Worm (Caenorhabditis elegans): Measurements from ENCODE around the gene ech-8.

ech-8 gene

ce11 chrIV:10239045-10239444 lies at the start of gene ech-8:
ech-8 (minus strand) TSS chrIV:10239176.
- peak; percentile 44 for TF ChIP-seq elt-2 (tag; optimal IDR thresholded peaks at IDR 0.05)
- no peak for TF ChIP-seq ceh-18 (tag; optimal IDR thresholded peaks at IDR 0.05)

- TF ChIP-seq pha-4 (tag; optimal IDR thresholded peaks at IDR 0.05) (no peak), fax-1 (tag; optimal IDR thresholded peaks at IDR 0.05) (no peak), hlh-13 (GFP tag; optimal IDR thresholded peaks at IDR 0.05) (no peak), pqm-1 (tag; optimal IDR thresholded peaks at IDR 0.05) (no peak), pag-3 (tag; optimal IDR thresholded peaks at IDR 0.05; ENCODE audit: borderline replicate concordance) (no peak), fkh-6 (tag; optimal IDR thresholded peaks at IDR 0.05) (no peak), tbx-2 (tag; optimal IDR thresholded peaks at IDR 0.05) (no peak)
These were observed 49.6 kb upstream of the ech-8 start for ce11 chrIV:10288575-10288974.

ce11 chrIV:10286655-10287054 lies 47.7 kb upstream of the ech-8 start, which contains the start of gene ebax-1:
ebax-1 (plus strand) TSS chrIV:10286955.
- TF ChIP-seq elt-4 (tag; optimal IDR thresholded peaks at IDR 0.05) (no peak), mec-3 (tag; optimal IDR thresholded peaks at IDR 0.05; ENCODE audit: borderline replicate concordance) (no peak), nhr-232 (tag; optimal IDR thresholded peaks at IDR 0.05) (no peak), ceh-9 (tag; optimal IDR thresholded peaks at IDR 0.05) (no peak), eyg-1 (tag; optimal IDR thresholded peaks at IDR 0.05) (no peak), ceh-22 (tag; optimal IDR thresholded peaks at IDR 0.05) (no peak), nfya-1 (tag; optimal IDR thresholded peaks at IDR 0.05) (no peak), fkh-6 (tag; optimal IDR thresholded peaks at IDR 0.05) (no peak), ceh-2 (tag; optimal IDR thresholded peaks at IDR 0.05) (no peak), hlh-6 (tag; optimal IDR thresholded peaks at IDR 0.05) (no peak), ceh-31 (tag; optimal IDR thresholded peaks at IDR 0.05) (no peak), C08G9.2 (tag; optimal IDR thresholded peaks at IDR 0.05) (no peak), pros-1 (tag; optimal IDR thresholded peaks at IDR 0.05) (no peak), tbx-2 (tag; optimal IDR thresholded peaks at IDR 0.05) (no peak), pat-9 (tag; optimal IDR thresholded peaks at IDR 0.05) (no peak)

ce11 chrIV:10285328-10285727 lies 46.4 kb upstream of the ech-8 start:
- no peak for TF ChIP-seq lin-11 (tag; optimal IDR thresholded peaks at IDR 0.05)
- TF ChIP-seq ceh-6 (GFP tag; optimal IDR thresholded peaks at IDR 0.05): no peak
- no peak for TF ChIP-seq pat-9 (tag; optimal IDR thresholded peaks at IDR 0.05)
- no peak for TF ChIP-seq ceh-45 (GFP tag; IDR thresholded peaks at IDR 0.05)
- no peak for TF ChIP-seq pha-2 (tag; optimal IDR thresholded peaks at IDR 0.05)
- no peak for TF ChIP-seq K09A11.1 (tag; optimal IDR thresholded peaks at IDR 0.05; ENCODE audit: insufficient read depth)
- TF ChIP-seq ceh-18 (tag; optimal IDR thresholded peaks at IDR 0.05): no peak
- TF ChIP-seq fkh-10 (GFP tag; optimal IDR thresholded peaks at IDR 0.05): no peak
- TF ChIP-seq lim-6 (tag; optimal IDR thresholded peaks at IDR 0.05): no peak
- no peak for TF ChIP-seq fkh-6 (tag; optimal IDR thresholded peaks at IDR 0.05)
- TF ChIP-seq ceh-30 (tag; optimal IDR thresholded peaks at IDR 0.05): no peak
- no peak for TF ChIP-seq ceh-22 (tag; optimal IDR thresholded peaks at IDR 0.05)
- TF ChIP-seq ahr-1 (tag; optimal IDR thresholded peaks at IDR 0.05): no peak
- TF ChIP-seq pros-1 (tag; optimal IDR thresholded peaks at IDR 0.05): no peak
- TF ChIP-seq elt-4 (tag; optimal IDR thresholded peaks at IDR 0.05): no peak
- no peak for TF ChIP-seq rnt-1 (tag; optimal IDR thresholded peaks at IDR 0.05)
- no peak for TF ChIP-seq ceh-19 (GFP tag; optimal IDR thresholded peaks at IDR 0.05)
- no peak for TF ChIP-seq fax-1 (tag; optimal IDR thresholded peaks at IDR 0.05)
- TF ChIP-seq ceh-24 (tag; optimal IDR thresholded peaks at IDR 0.05): no peak
- TF ChIP-seq hlh-6 (tag; optimal IDR thresholded peaks at IDR 0.05): no peak

- TF ChIP-seq rnt-1 (tag; optimal IDR thresholded peaks at IDR 0.05): peak; percentile 14
- TF ChIP-seq unc-86 (tag; optimal IDR thresholded peaks at IDR 0.05): no peak
- peak; percentile 84 for TF ChIP-seq nfya-1 (tag; optimal IDR thresholded peaks at IDR 0.05)
- no peak for TF ChIP-seq ets-4 (tag; optimal IDR thresholded peaks at IDR 0.05)
- TF ChIP-seq ceh-34 (tag; optimal IDR thresholded peaks at IDR 0.05): peak; percentile 12
- TF ChIP-seq mec-3 (tag; optimal IDR thresholded peaks at IDR 0.05; ENCODE audit: borderline replicate concordance): no peak
- peak; percentile 42 for TF ChIP-seq unc-42 (tag; optimal IDR thresholded peaks at IDR 0.05)
- peak; percentile 12 for TF ChIP-seq F13H6.1 (tag; optimal IDR thresholded peaks at IDR 0.05)
- TF ChIP-seq ceh-31 (tag; optimal IDR thresholded peaks at IDR 0.05): peak; percentile 54
- TF ChIP-seq tbx-2 (tag; optimal IDR thresholded peaks at IDR 0.05): peak; percentile 65
- peak; percentile 6 for TF ChIP-seq ceh-18 (tag; optimal IDR thresholded peaks at IDR 0.05)
- TF ChIP-seq ceh-14 (tag; optimal IDR thresholded peaks at IDR 0.05): no peak
- no peak for TF ChIP-seq odd-2 (tag; optimal IDR thresholded peaks at IDR 0.05)
These were observed 45.4 kb upstream of the ech-8 start, which contains the start of gene rad-51 for ce11 chrIV:10284194-10284910. rad-51 (minus strand) TSS chrIV:10284244.
